Worm (Caenorhabditis elegans) whole organism, L4 larva: ENCODE results near the gene egl-9.
A peak's percentile ranks its signal among the peaks of the same experiment; 100 is the strongest.

Experiments used
- D1046.2 ChIP-seq: fragments of 200-800 bp; sonication (Bioruptor generic); IDR thresholded peaks from 2 replicates; pipeline ENCODE4 v1.3.6; 2022; ENCODE audit warnings: missing genetic modification characterization, missing compliant biosample characterization
- F37D6.2 ChIP-seq: sonication (generic microtip); optimal IDR thresholded peaks from 2 replicates; lab custom pipeline; 2016; ENCODE audit warnings: mild to moderate bottlenecking, missing genetic modification characterization, missing compliant biosample characterization
- F44E2.7 ChIP-seq: fragments of 200-800 bp; sonication (Bioruptor generic); IDR thresholded peaks from 2 replicates; pipeline ENCODE4 v2.1.2; 2022; ENCODE audit warnings: missing genetic modification characterization, missing compliant biosample characterization
- T26A8.4 ChIP-seq: fragments of 200-800 bp; sonication (Bioruptor generic); IDR thresholded peaks from 2 replicates; pipeline ENCODE4 v1.3.6; 2022; ENCODE audit warnings: missing genetic modification characterization, missing compliant biosample characterization
- Y48G9A.11 ChIP-seq: fragments of 200-800 bp; sonication (Bioruptor generic); IDR thresholded peaks from 2 replicates; pipeline ENCODE4 v1.3.6; 2022; ENCODE audit warnings: missing genetic modification reagents, missing genetic modification characterization, missing compliant biosample characterization
- ZK337.2 ChIP-seq: fragments of 200-800 bp; sonication (Bioruptor generic); IDR thresholded peaks from 2 replicates; pipeline ENCODE4 v1.3.6; 2022; ENCODE audit warnings: missing genetic modification reagents, missing genetic modification characterization, missing compliant biosample characterization
- aha-1 ChIP-seq: fragments of 150-350 bp; peaks from one replicate; lab custom pipeline; 2014; ENCODE audit warnings: missing biosample characterization, missing genetic modification characterization
- arid-1 ChIP-seq: fragments of 200-800 bp; sonication (Bioruptor generic); conservative IDR thresholded peaks from 2 replicates; pipeline ENCODE4 v1.3.6; 2022; ENCODE audit warnings: missing genetic modification reagents, missing genetic modification characterization, missing compliant biosample characterization
- ceh-44 ChIP-seq: fragments of 200-800 bp; sonication (Bioruptor generic); IDR thresholded peaks from 2 replicates; pipeline ENCODE4 v1.3.6; 2022; ENCODE audit warnings: missing genetic modification reagents, missing genetic modification characterization, missing compliant biosample characterization
- ctbp-1 ChIP-seq: fragments of 200-800 bp; sonication (Bioruptor generic); IDR thresholded peaks from 2 replicates; pipeline ENCODE4 v1.3.6; 2022; ENCODE audit warnings: missing genetic modification reagents, missing genetic modification characterization, missing compliant biosample characterization
- dmd-9 ChIP-seq: fragments of 200-800 bp; sonication (Bioruptor generic); IDR thresholded peaks from 2 replicates; pipeline ENCODE4 v1.3.6; 2022; ENCODE audit warnings: missing genetic modification reagents, missing genetic modification characterization, missing compliant biosample characterization
- duxl-1 ChIP-seq: sonication (generic microtip); optimal IDR thresholded peaks from 2 replicates; lab custom pipeline; 2016; ENCODE audit warnings: mild to moderate bottlenecking, missing genetic modification characterization, moderate library complexity, missing compliant biosample characterization; ENCODE audit not compliant: poor library complexity
- egl-27 ChIP-seq: sonication (generic microtip); optimal IDR thresholded peaks from 3 replicates; lab custom pipeline; 2017; ENCODE audit warnings: missing biosample characterization, missing genetic modification reagents, missing genetic modification characterization
- egl-43 ChIP-seq: fragments of 200-800 bp; sonication (Bioruptor generic); IDR thresholded peaks from 2 replicates; pipeline ENCODE4 v1.3.6; 2022; ENCODE audit warnings: missing genetic modification reagents, missing genetic modification characterization, missing compliant biosample characterization
- fos-1 ChIP-seq: fragments of 150-350 bp; optimal IDR thresholded peaks from 2 replicates; lab custom pipeline; 2014; ENCODE audit warnings: missing biosample characterization, missing genetic modification characterization
- hif-1 ChIP-seq, 2 experiments: sonication (generic microtip); optimal IDR thresholded peaks; 2 replicates each; lab custom pipeline; 2016 to 2017; ENCODE audit warnings: missing compliant biosample characterization in 2 of 2, missing genetic modification characterization in 2 of 2, missing genetic modification reagents in 2 of 2, missing genotype in 2 of 2, mild to moderate bottlenecking in 1 of 2
- hmg-1.1 ChIP-seq: fragments of 200-800 bp; sonication (Bioruptor generic); IDR thresholded peaks from 2 replicates; pipeline ENCODE4 v1.3.6; 2022; ENCODE audit warnings: missing genetic modification reagents, missing genetic modification characterization, missing compliant biosample characterization
- lsy-2 ChIP-seq, 2 experiments: fragments of 150-350 bp in 1 of 2; sonication (generic microtip) in 1 of 2; optimal IDR thresholded peaks; 2 replicates each; lab custom pipeline; 2014 to 2017; ENCODE audit warnings: missing biosample characterization in 2 of 2, missing genetic modification characterization in 2 of 2
- madf-9 ChIP-seq: fragments of 200-800 bp; sonication (Bioruptor generic); conservative IDR thresholded peaks from 2 replicates; pipeline ENCODE4 v1.3.6; 2022; ENCODE audit warnings: missing genetic modification reagents, missing genetic modification characterization, missing compliant biosample characterization
- mep-1 ChIP-seq: fragments of 150-350 bp; sonication (generic microtip); optimal IDR thresholded peaks from 3 replicates; lab custom pipeline; 2014; ENCODE audit warnings: missing biosample characterization, missing genetic modification characterization
- mes-2 ChIP-seq: sonication (generic microtip); optimal IDR thresholded peaks from 2 replicates; lab custom pipeline; 2016; ENCODE audit warnings: missing genotype, mild to moderate bottlenecking, missing genetic modification characterization, missing compliant biosample characterization; ENCODE audit not compliant: poor library complexity, severe bottlenecking
- mxl-2 ChIP-seq: fragments of 200-800 bp; sonication (Bioruptor generic); conservative IDR thresholded peaks from 2 replicates; pipeline ENCODE4 v1.3.6; 2022; ENCODE audit warnings: missing genetic modification reagents, missing genetic modification characterization, missing compliant biosample characterization
- mxl-3 ChIP-seq: fragments of 200-800 bp; sonication (Bioruptor generic); optimal IDR thresholded peaks from 2 replicates; lab custom pipeline; 2018; ENCODE audit warnings: mild to moderate bottlenecking, missing genetic modification characterization, missing compliant biosample characterization
- nhr-6 ChIP-seq: fragments of 150-350 bp; optimal IDR thresholded peaks from 2 replicates; lab custom pipeline; 2014; ENCODE audit warnings: missing biosample characterization, missing genetic modification characterization
- rbr-2 ChIP-seq: sonication (generic microtip); optimal IDR thresholded peaks from 2 replicates; lab custom pipeline; 2016; ENCODE audit warnings: missing genotype, missing genetic modification characterization, missing compliant biosample characterization
- sdz-12 ChIP-seq: fragments of 200-800 bp; sonication (Bioruptor generic); optimal IDR thresholded peaks from 2 replicates; lab custom pipeline; 2018; ENCODE audit warnings: mild to moderate bottlenecking, missing genetic modification characterization, missing compliant biosample characterization
- set-16 ChIP-seq: fragments of 200-800 bp; sonication (Bioruptor generic); IDR thresholded peaks from 2 replicates; pipeline ENCODE4 v1.3.6; 2022; ENCODE audit warnings: missing genetic modification reagents, missing genetic modification characterization, missing compliant biosample characterization
- spr-1 ChIP-seq: sonication (generic microtip); optimal IDR thresholded peaks from 2 replicates; lab custom pipeline; 2016; ENCODE audit warnings: mild to moderate bottlenecking, missing genetic modification characterization, missing compliant biosample characterization
- tag-97 ChIP-seq: fragments of 200-800 bp; sonication (Bioruptor generic); IDR thresholded peaks from 2 replicates; pipeline ENCODE4 v1.3.6; 2022; ENCODE audit warnings: missing genetic modification characterization, missing compliant biosample characterization
- tra-1 ChIP-seq: fragments of 200-800 bp; sonication (Bioruptor generic); IDR thresholded peaks from 2 replicates; pipeline ENCODE4 v1.3.6; 2022; ENCODE audit warnings: missing genetic modification reagents, missing genetic modification characterization, missing compliant biosample characterization
- unc-130 ChIP-seq: sonication (generic microtip); optimal IDR thresholded peaks from 2 replicates; lab custom pipeline; 2016; ENCODE audit warnings: missing genetic modification reagents, missing genetic modification characterization, missing compliant biosample characterization
- vab-7 ChIP-seq: fragments of 200-800 bp; sonication (Bioruptor generic); IDR thresholded peaks from 2 replicates; pipeline ENCODE4 v1.3.6; 2022; ENCODE audit warnings: missing genetic modification reagents, missing genetic modification characterization, missing compliant biosample characterization
- zag-1 ChIP-seq: fragments of 150-350 bp; optimal IDR thresholded peaks from 2 replicates; lab custom pipeline; 2014; ENCODE audit warnings: missing biosample characterization, missing genetic modification characterization
- zfp-3 ChIP-seq: fragments of 200-800 bp; sonication (Bioruptor generic); conservative IDR thresholded peaks from 2 replicates; pipeline ENCODE4 v1.3.6; 2022; ENCODE audit warnings: missing genetic modification reagents, missing genetic modification characterization, missing compliant biosample characterization
- zip-11 ChIP-seq: fragments of 200-800 bp; sonication (Bioruptor generic); IDR thresholded peaks from 2 replicates; pipeline ENCODE4 v1.3.6; 2022; ENCODE audit warnings: missing genetic modification characterization, missing compliant biosample characterization

Gene egl-9

DNA sequence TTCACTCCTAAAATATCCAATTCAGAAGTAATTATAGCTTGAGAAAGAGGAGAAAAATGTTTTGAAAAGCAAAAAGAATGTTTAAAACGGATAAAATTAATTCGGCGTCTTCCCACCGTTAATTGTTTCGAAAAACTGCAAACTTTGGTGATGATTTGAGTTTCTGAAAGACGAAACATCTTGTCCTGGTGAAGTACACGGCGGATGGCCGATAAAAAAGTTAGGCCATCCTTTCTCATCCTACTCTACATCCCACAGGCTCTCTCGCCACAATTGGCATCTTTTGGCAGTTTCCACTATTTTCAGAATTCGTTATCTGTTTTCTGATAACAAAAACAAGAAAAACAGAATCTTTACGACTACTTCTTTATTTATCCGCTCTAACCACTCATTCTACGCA, 57.6 kb downstream of the egl-9 start, which contains the start of the genes C35A5.8 and hda-11 (continued):
- TF ChIP-seq dmd-9 (GFP tag; lab: Robert Waterston, UW) (peak; percentile 89; the same call in 1 of the 2 replicates), hmg-1.1 (GFP tag; lab: Robert Waterston, UW) (peak; percentile 44; the same call in 1 of the 2 replicates), tra-1 (0 out of 2 replicates have a peak, but pooled peaks have one; percentile 50), spr-1 (tag; lab: Kevin White, UChicago) (no peak), lsy-2 (tag; optimal IDR thresholded peaks at IDR 0.05; lab: Kevin White, UChicago) (peak in 1 of 2 experiments; percentile 78), mxl-2 (0 out of 2 replicates have a peak, but pooled peaks have one; percentile 27), duxl-1 (tag; lab: Kevin White, UChicago) (peak; percentile 71), mxl-3 (GFP tag; lab: Kevin White, UChicago) (peak; percentile 31), aha-1 (tag; lab: Kevin White, UChicago) (peak; percentile 42), ctbp-1 (GFP tag; lab: Robert Waterston, UW) (no peak), F37D6.2 (tag; lab: Kevin White, UChicago) (no peak), tag-97 (GFP tag; lab: Robert Waterston, UW) (0 out of 2 replicates have a peak, but pooled peaks have one; percentile 31), ceh-44 (no peak), mep-1 (no peak), mes-2 (tag; lab: Kevin White, UChicago) (peak; percentile 98), sdz-12 (GFP tag; lab: Kevin White, UChicago) (peak; percentile 41), zip-11 (GFP tag; lab: Robert Waterston, UW) (no peak), zag-1 (tag; lab: Kevin White, UChicago) (no peak), hif-1 (tag; optimal IDR thresholded peaks at IDR 0.05; lab: Kevin White, UChicago) (peak in 1 of 2 experiments; percentile 89), set-16 (no peak), rbr-2 (tag; lab: Kevin White, UChicago) (peak; percentile 48), ZK337.2 (GFP tag; lab: Robert Waterston, UW) (peak; percentile 89), D1046.2 (GFP tag; lab: Robert Waterston, UW) (0 out of 2 replicates have a peak, but pooled peaks have one; percentile 68), fos-1 (tag; lab: Kevin White, UChicago) (no peak), egl-43 (GFP tag; lab: Robert Waterston, UW) (no peak), vab-7 (GFP tag; lab: Robert Waterston, UW) (no peak), T26A8.4 (GFP tag; lab: Robert Waterston, UW) (no peak; the same call in 1 of the 2 replicates), F44E2.7 (GFP tag; lab: Robert Waterston, UW) (no peak), zfp-3 (GFP tag; lab: Robert Waterston, UW) (peak; percentile 46; the same call in 1 of the 2 replicates), Y48G9A.11 (GFP tag; lab: Robert Waterston, UW) (peak; percentile 48), arid-1 (GFP tag; lab: Robert Waterston, UW) (no peak), unc-130 (GFP tag; lab: Kevin White, UChicago) (peak; percentile 74), madf-9 (peak; percentile 78), egl-27 (tag; lab: Kevin White, UChicago) (no peak), nhr-6 (tag; lab: Kevin White, UChicago) (peak; percentile 32)
- TF ChIP-seq, all 104 proteins: peak for 26
